Worm (Caenorhabditis elegans) whole organism, late embryonic: ENCODE results near the gene srv-7.

Experiments
- C38D4.7 ChIP-seq: fragments of 200-800 bp; sonication (Bioruptor generic); optimal IDR thresholded peaks from 2 replicates; lab custom pipeline; 2018; ENCODE audit warnings: mild to moderate bottlenecking, missing genetic modification characterization, moderate library complexity, missing compliant biosample characterization
- T23F11.4 ChIP-seq: fragments of 200-800 bp; sonication (Bioruptor generic); optimal IDR thresholded peaks from 2 replicates; lab custom pipeline; 2018; ENCODE audit warnings: mild to moderate bottlenecking, missing genetic modification characterization, missing compliant biosample characterization
- ceh-18 ChIP-seq: sonication (generic microtip); optimal IDR thresholded peaks from 2 replicates; lab custom pipeline; 2016; ENCODE audit warnings: missing genetic modification characterization, missing compliant biosample characterization
- ceh-2 ChIP-seq: sonication (generic microtip); optimal IDR thresholded peaks from 2 replicates; lab custom pipeline; 2016; ENCODE audit warnings: missing genotype, missing genetic modification characterization, missing compliant biosample characterization
- ceh-24 ChIP-seq: sonication (generic microtip); optimal IDR thresholded peaks from 2 replicates; lab custom pipeline; 2016; ENCODE audit warnings: mild to moderate bottlenecking, missing genetic modification characterization, missing compliant biosample characterization
- ceh-31 ChIP-seq: sonication (generic microtip); optimal IDR thresholded peaks from 2 replicates; lab custom pipeline; 2016; ENCODE audit warnings: missing genetic modification characterization, missing compliant biosample characterization
- ceh-6 ChIP-seq: fragments of 200-800 bp; sonication (Bioruptor generic); optimal IDR thresholded peaks from 2 replicates; lab custom pipeline; 2018; ENCODE audit warnings: mild to moderate bottlenecking, missing genetic modification characterization, missing compliant biosample characterization
- che-1 ChIP-seq: sonication (generic microtip); optimal IDR thresholded peaks from 2 replicates; lab custom pipeline; 2016; ENCODE audit warnings: mild to moderate bottlenecking, missing genetic modification characterization, missing compliant biosample characterization
- dve-1 ChIP-seq: sonication (generic microtip); optimal IDR thresholded peaks from 2 replicates; lab custom pipeline; 2017; ENCODE audit warnings: antibody characterized with exemption, mild to moderate bottlenecking, missing genetic modification characterization, missing compliant biosample characterization
- elt-4 ChIP-seq: sonication (generic microtip); optimal IDR thresholded peaks from 2 replicates; lab custom pipeline; 2016; ENCODE audit warnings: missing genetic modification characterization, missing compliant biosample characterization
- ets-4 ChIP-seq: sonication (generic microtip); optimal IDR thresholded peaks from 2 replicates; lab custom pipeline; 2016; ENCODE audit warnings: missing genetic modification characterization, missing compliant biosample characterization
- fax-1 ChIP-seq: sonication (generic microtip); optimal IDR thresholded peaks from 2 replicates; lab custom pipeline; 2016; ENCODE audit warnings: missing genotype, missing genetic modification characterization, missing compliant biosample characterization
- fkh-6 ChIP-seq: sonication (generic microtip); optimal IDR thresholded peaks from 2 replicates; lab custom pipeline; 2016; ENCODE audit warnings: missing genetic modification characterization, missing compliant biosample characterization
- hlh-13 ChIP-seq: fragments of 200-800 bp; sonication (Bioruptor generic); optimal IDR thresholded peaks from 2 replicates; lab custom pipeline; 2018; ENCODE audit warnings: mild to moderate bottlenecking, missing genetic modification characterization, missing compliant biosample characterization
- hlh-30 ChIP-seq: sonication (generic microtip); optimal IDR thresholded peaks from 2 replicates; lab custom pipeline; 2017; ENCODE audit warnings: antibody characterized with exemption, missing genetic modification characterization, missing compliant biosample characterization; ENCODE audit not compliant: insufficient read depth
- madf-2 ChIP-seq: sonication (generic microtip); optimal IDR thresholded peaks from 2 replicates; lab custom pipeline; 2017; ENCODE audit warnings: missing genetic modification characterization, missing compliant biosample characterization
- nfya-1 ChIP-seq: sonication (generic microtip); optimal IDR thresholded peaks from 2 replicates; lab custom pipeline; 2017; ENCODE audit warnings: missing genetic modification characterization, mild to moderate bottlenecking, missing compliant biosample characterization, antibody characterized with exemption, moderate library complexity
- nhr-11 ChIP-seq: fragments of 150-350 bp; optimal IDR thresholded peaks from 2 replicates; lab custom pipeline; 2014; ENCODE audit warnings: missing biosample characterization, missing genetic modification characterization
- nhr-232 ChIP-seq: sonication (generic microtip); optimal IDR thresholded peaks from 2 replicates; lab custom pipeline; 2016; ENCODE audit warnings: missing genetic modification characterization, missing compliant biosample characterization
- npax-4 ChIP-seq: sonication (generic microtip); optimal IDR thresholded peaks from 2 replicates; lab custom pipeline; 2016; ENCODE audit warnings: missing genetic modification characterization, missing compliant biosample characterization
- pag-3 ChIP-seq: sonication (generic microtip); optimal IDR thresholded peaks from 2 replicates; lab custom pipeline; 2016; ENCODE audit warnings: missing compliant biosample characterization, missing genetic modification characterization, borderline replicate concordance
- pat-9 ChIP-seq: fragments of 200-800 bp; sonication (Bioruptor generic); optimal IDR thresholded peaks from 2 replicates; lab custom pipeline; 2018; ENCODE audit warnings: mild to moderate bottlenecking, missing genetic modification characterization, moderate library complexity, missing compliant biosample characterization
- pha-2 ChIP-seq: sonication (generic microtip); optimal IDR thresholded peaks from 2 replicates; lab custom pipeline; 2017; ENCODE audit warnings: mild to moderate bottlenecking, missing genetic modification characterization, missing compliant biosample characterization
- pha-4 ChIP-seq: fragments of 150-350 bp; optimal IDR thresholded peaks from 2 replicates; lab custom pipeline; 2018; ENCODE audit warnings: missing biosample characterization, missing genetic modification reagents, missing genetic modification characterization
- pqm-1 ChIP-seq: sonication (generic microtip); optimal IDR thresholded peaks from 2 replicates; lab custom pipeline; 2016; ENCODE audit warnings: missing genetic modification characterization, missing compliant biosample characterization
- pros-1 ChIP-seq: fragments of 150-350 bp; optimal IDR thresholded peaks from 2 replicates; lab custom pipeline; 2014; ENCODE audit warnings: missing biosample characterization, missing genetic modification reagents, missing genetic modification characterization
- rnt-1 ChIP-seq: sonication (generic microtip); optimal IDR thresholded peaks from 2 replicates; lab custom pipeline; 2016; ENCODE audit warnings: missing genetic modification characterization, missing compliant biosample characterization
- sdc-2 ChIP-seq: sonication (generic microtip); optimal IDR thresholded peaks from 2 replicates; lab custom pipeline; 2016; ENCODE audit warnings: missing genotype, missing genetic modification characterization, missing compliant biosample characterization
- sox-4 ChIP-seq: sonication (generic microtip); optimal IDR thresholded peaks from 2 replicates; lab custom pipeline; 2017; ENCODE audit warnings: mild to moderate bottlenecking, missing genetic modification characterization, inconsistent platforms, missing compliant biosample characterization
- tbx-7 ChIP-seq: sonication (generic microtip); optimal IDR thresholded peaks from 2 replicates; lab custom pipeline; 2016; ENCODE audit warnings: missing genotype, missing genetic modification characterization, missing compliant biosample characterization
- ttx-3 ChIP-seq: sonication (generic microtip); optimal IDR thresholded peaks from 2 replicates; lab custom pipeline; 2016; ENCODE audit warnings: missing genetic modification reagents, missing genetic modification characterization, missing compliant biosample characterization
- unc-3 ChIP-seq, 2 experiments: fragments of 200-800 bp in 1 of 2; sonication (Bioruptor generic) in 1 of 2; sonication (generic microtip) in 1 of 2; conservative IDR thresholded peaks in 1 of 2; optimal IDR thresholded peaks in 1 of 2; 2 replicates each; pipeline versions ENCODE4 v1.3.6 to Lab custom; 2016 to 2022; ENCODE audit warnings: missing compliant biosample characterization in 2 of 2, missing genetic modification characterization in 2 of 2, missing genetic modification reagents in 1 of 2
- unc-42 ChIP-seq: sonication (generic microtip); optimal IDR thresholded peaks from 2 replicates; lab custom pipeline; 2016; ENCODE audit warnings: missing genotype, missing genetic modification characterization, missing compliant biosample characterization
- unc-55 ChIP-seq: sonication (generic microtip); optimal IDR thresholded peaks from 2 replicates; lab custom pipeline; 2017; ENCODE audit warnings: missing biosample characterization, missing genetic modification reagents, missing genetic modification characterization
- ztf-16 ChIP-seq: sonication (generic microtip); optimal IDR thresholded peaks from 2 replicates; lab custom pipeline; 2017; ENCODE audit warnings: missing genetic modification characterization, missing compliant biosample characterization

Gene srv-7

ce11 chrX:5670829-5671228 lies 23.0 kb upstream of the srv-7 start:
- TF ChIP-seq ztf-16 (tag; lab: Kevin White, UChicago), result no peak
- TF ChIP-seq T23F11.4 (GFP tag; lab: Kevin White, UChicago), result no peak
- TF ChIP-seq rnt-1 (tag; lab: Kevin White, UChicago), result no peak
- TF ChIP-seq elt-4 (tag; lab: Kevin White, UChicago), result no peak
- no peak for TF ChIP-seq pha-4 (tag; lab: Kevin White, UChicago)
- no peak for TF ChIP-seq nhr-232 (tag; lab: Kevin White, UChicago)
- no peak for TF ChIP-seq hlh-13 (GFP tag; lab: Kevin White, UChicago)
- TF ChIP-seq dve-1 (tag; lab: Kevin White, UChicago), result no peak

DNA sequence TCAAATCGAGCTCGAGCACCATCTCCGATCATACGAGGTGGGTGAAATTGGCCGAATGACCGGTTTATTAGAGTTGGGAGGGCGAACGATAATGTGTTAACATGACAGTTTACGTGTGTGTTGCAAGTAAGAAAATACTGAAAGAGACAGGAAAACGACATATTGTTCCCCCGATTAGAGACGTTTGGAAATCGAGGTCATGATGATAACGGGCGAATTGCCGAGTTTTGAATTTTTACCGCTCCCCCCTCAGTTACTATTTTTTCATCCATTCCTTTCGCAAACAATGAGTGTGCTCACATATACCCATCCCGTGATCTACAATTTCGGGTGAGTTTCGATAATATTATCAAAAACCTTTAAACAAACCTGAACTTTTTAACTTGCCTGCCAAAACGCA lies 21.9 kb upstream of the srv-7 start:
- no peak for TF ChIP-seq sdc-2 (tag; lab: Kevin White, UChicago)
- no peak for TF ChIP-seq pag-3 (tag; lab: Kevin White, UChicago)
- TF ChIP-seq ceh-18 (tag; lab: Kevin White, UChicago), result no peak
- TF ChIP-seq ceh-2 (tag; lab: Kevin White, UChicago), result no peak
- TF ChIP-seq sox-4 (tag; lab: Kevin White, UChicago), result no peak
- TF ChIP-seq pqm-1, result no peak
- TF ChIP-seq ceh-31 (tag; lab: Kevin White, UChicago), result no peak
- no peak for TF ChIP-seq ttx-3 (tag; lab: Kevin White, UChicago)
- TF ChIP-seq unc-55 (GFP tag; lab: Kevin White, UChicago), result no peak

DNA sequence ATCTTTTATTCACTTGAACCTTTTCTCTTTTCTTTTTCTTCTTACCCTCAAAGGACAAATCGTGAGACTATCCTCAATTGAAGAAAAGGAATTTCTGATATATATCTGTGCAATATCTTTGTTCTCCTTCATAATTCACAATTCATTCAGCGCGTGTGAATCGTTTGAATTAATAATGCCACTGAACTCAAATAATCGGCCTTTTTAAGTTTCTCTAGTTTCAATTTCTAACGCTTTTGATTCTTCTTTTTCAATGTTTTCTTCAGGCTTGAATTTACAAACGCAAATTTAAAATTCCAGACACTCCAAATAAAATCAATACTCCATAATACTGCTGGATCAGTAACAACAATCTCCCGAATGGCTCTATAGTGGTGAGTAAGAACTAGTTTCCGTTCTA lies 15.8 kb upstream of the srv-7 start, which contains the start of gene egl-13:
TSS of gene egl-13 (plus strand) at position 301 of the 400 bp plus-strand sequence.
- TF ChIP-seq elt-4 (tag; lab: Kevin White, UChicago) (no peak), che-1 (tag; lab: Kevin White, UChicago) (no peak), ttx-3 (tag; lab: Kevin White, UChicago) (no peak), ceh-6 (GFP tag; lab: Kevin White, UChicago) (no peak), madf-2 (no peak), nfya-1 (no peak), sox-4 (tag; lab: Kevin White, UChicago) (no peak), tbx-7 (tag; lab: Kevin White, UChicago) (no peak), fax-1 (no peak), pqm-1 (no peak)
- TF ChIP-seq, all 69 proteins: peak for 0

DNA sequence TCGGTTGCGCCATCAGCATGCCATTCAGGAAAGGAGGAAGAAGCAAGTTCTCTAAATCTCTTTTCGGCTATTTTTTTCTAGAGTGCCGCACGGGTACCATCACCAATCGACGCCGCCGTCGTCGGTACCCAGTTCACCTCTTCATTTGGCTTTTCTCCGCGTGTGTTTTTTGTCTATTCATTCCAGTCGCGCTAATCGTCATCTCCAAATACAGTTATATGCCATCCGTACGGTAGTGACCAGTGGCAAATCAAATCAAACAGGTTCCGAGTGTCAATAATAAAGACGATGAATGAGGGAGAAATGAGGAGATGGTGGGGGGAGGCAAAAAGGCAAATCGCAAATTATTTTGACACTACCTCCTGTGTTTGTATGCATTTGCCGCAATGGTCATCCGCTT lies 13.4 kb upstream of the srv-7 start:
- TF ChIP-seq ztf-16 (tag; lab: Kevin White, UChicago) (no peak), pat-9 (tag; lab: Kevin White, UChicago) (no peak), fkh-6 (tag; lab: Kevin White, UChicago) (no peak), nhr-11 (tag; lab: Kevin White, UChicago) (no peak), ceh-24 (no peak), nhr-232 (tag; lab: Kevin White, UChicago) (no peak), pros-1 (tag; lab: Kevin White, UChicago) (no peak), sdc-2 (tag; lab: Kevin White, UChicago) (no peak), unc-42 (no peak)

- TF ChIP-seq hlh-30 (tag; lab: Kevin White, UChicago) (no peak), pqm-1 (no peak), ceh-2 (tag; lab: Kevin White, UChicago) (no peak), ceh-24 (no peak), unc-3 (GFP tag; conservative IDR thresholded peaks at IDR 0.05; lab: Robert Waterston, UW) (no peak), unc-3 (tag; optimal IDR thresholded peaks at IDR 0.05; lab: Kevin White, UChicago) (no peak), rnt-1 (tag; lab: Kevin White, UChicago) (no peak), npax-4 (no peak), ttx-3 (tag; lab: Kevin White, UChicago) (no peak), pha-2 (tag; lab: Kevin White, UChicago) (no peak), ets-4 (tag; lab: Kevin White, UChicago) (no peak), C38D4.7 (GFP tag; lab: Kevin White, UChicago) (no peak), nhr-232 (tag; lab: Kevin White, UChicago) (no peak)
These were observed 11.8 kb upstream of the srv-7 start, which contains the start of gene T22B7.22 for ce11 chrX:5659614-5660013. Gene T22B7.22 (plus strand): TSS chrX:5659967.
